Worm (Caenorhabditis elegans) whole organism, L2 larva: Measurements from ENCODE around the gene eri-12.

ENCODE experiments used
- C34F6.9 ChIP-seq: fragments of 150-350 bp; optimal IDR thresholded peaks from 2 replicates; lab custom pipeline; 2014; ENCODE audit warnings: missing biosample characterization, missing genetic modification characterization
- ceh-82 ChIP-seq: fragments of 150-350 bp; optimal IDR thresholded peaks from 2 replicates; lab custom pipeline; 2014; ENCODE audit warnings: missing biosample characterization, missing genetic modification characterization
- crh-2 ChIP-seq: sonication (generic microtip); optimal IDR thresholded peaks from 2 replicates; lab custom pipeline; 2017; ENCODE audit warnings: missing biosample characterization, missing genetic modification characterization
- mdl-1 ChIP-seq, 2 experiments: fragments of 150-350 bp in 1 of 2; sonication (generic microtip) in 1 of 2; optimal IDR thresholded peaks; 2 replicates each; lab custom pipeline; 2017; ENCODE audit warnings: missing biosample characterization in 2 of 2, missing genetic modification characterization in 2 of 2
- nhr-11 ChIP-seq: fragments of 150-350 bp; optimal IDR thresholded peaks from 2 replicates; lab custom pipeline; 2014; ENCODE audit warnings: missing biosample characterization, missing genetic modification characterization
- nhr-21 ChIP-seq: fragments of 150-350 bp; optimal IDR thresholded peaks from 2 replicates; lab custom pipeline; 2014; ENCODE audit warnings: missing biosample characterization, missing genetic modification characterization
- nhr-77 ChIP-seq: fragments of 150-350 bp; optimal IDR thresholded peaks from 2 replicates; lab custom pipeline; 2014; ENCODE audit warnings: missing biosample characterization, missing genetic modification characterization
- unc-55 ChIP-seq: fragments of 150-350 bp; sonication (generic microtip); optimal IDR thresholded peaks from 3 replicates; lab custom pipeline; 2014; ENCODE audit warnings: missing biosample characterization, missing genetic modification reagents, missing genetic modification characterization
- unc-62 ChIP-seq: fragments of 150-350 bp; optimal IDR thresholded peaks from 2 replicates; lab custom pipeline; 2014; ENCODE audit warnings: missing biosample characterization, missing genetic modification reagents, missing genetic modification characterization
- ztf-11 ChIP-seq: sonication (generic microtip); optimal IDR thresholded peaks from 2 replicates; lab custom pipeline; 2017; ENCODE audit warnings: missing biosample characterization, missing genetic modification characterization

- TF ChIP-seq C34F6.9 (tag; lab: Kevin White, UChicago) (no peak), ceh-82 (tag; lab: Kevin White, UChicago) (no peak), crh-2 (tag; lab: Kevin White, UChicago) (peak; percentile 9), nhr-11 (tag; lab: Kevin White, UChicago) (no peak), ztf-11 (tag; lab: Kevin White, UChicago) (no peak), unc-55 (GFP tag; lab: Kevin White, UChicago) (no peak), nhr-21 (tag; lab: Kevin White, UChicago) (no peak), nhr-77 (tag; lab: Kevin White, UChicago) (no peak), unc-62 (no peak), mdl-1 (tag; optimal IDR thresholded peaks at IDR 0.05; lab: Kevin White, UChicago) (no peak)
These were observed 43.0 kb downstream of the eri-12 start for ce11 chrIV:12199538-12200158.
